Fruit fly (Drosophila melanogaster) whole organism, embryonic: Measurements from ENCODE around the gene Polr1D.

Source experiments
- Adf1 ChIP-seq: fragments of 200-800 bp; sonication (Bioruptor generic); IDR thresholded peaks from 2 replicates; pipeline ENCODE4 v1.3.6; 2022; ENCODE audit warnings: missing biosample characterization, missing genetic modification characterization
- Aef1 ChIP-seq: fragments of 200-800 bp; sonication (Bioruptor generic); IDR thresholded peaks from 3 replicates; pipeline ENCODE4 v1.3.6; 2022; ENCODE audit warnings: missing biosample characterization, missing genetic modification characterization
- CG1024 ChIP-seq: fragments of 200-800 bp; sonication (Bioruptor generic); IDR thresholded peaks from 2 replicates; pipeline ENCODE4 v1.3.6; 2022; ENCODE audit warnings: missing biosample characterization, missing genetic modification characterization
- CG10543 ChIP-seq: fragments of 200-800 bp; sonication (Bioruptor generic); optimal IDR thresholded peaks from 3 replicates; lab custom pipeline; 2017; ENCODE audit warnings: missing biosample characterization, mild to moderate bottlenecking, missing genetic modification characterization, moderate library complexity
- CG10565 ChIP-seq: fragments of 200-800 bp; sonication (Bioruptor generic); optimal IDR thresholded peaks from 3 replicates; lab custom pipeline; 2016; ENCODE audit warnings: missing biosample characterization, mild to moderate bottlenecking, missing genetic modification characterization
- CG11504 ChIP-seq: fragments of 200-800 bp; sonication (Bioruptor generic); optimal IDR thresholded peaks from 3 replicates; lab custom pipeline; 2019; ENCODE audit warnings: missing biosample characterization, mild to moderate bottlenecking, missing genetic modification characterization, moderate library complexity
- CG11696 ChIP-seq: fragments of 200-800 bp; sonication (Bioruptor generic); IDR thresholded peaks from 2 replicates; pipeline ENCODE4 v1.3.6; 2022; ENCODE audit warnings: missing biosample characterization, missing genetic modification characterization
- CG12299 ChIP-seq: fragments of 200-800 bp; sonication (Bioruptor generic); optimal IDR thresholded peaks from 2 replicates; lab custom pipeline; 2018; ENCODE audit warnings: missing biosample characterization, mild to moderate bottlenecking, missing genetic modification characterization
- CG12659 ChIP-seq: fragments of 200-800 bp; sonication (Bioruptor generic); optimal IDR thresholded peaks from 3 replicates; lab custom pipeline; 2017; ENCODE audit warnings: mild to moderate bottlenecking, missing biosample characterization, missing genetic modification reagents, missing genetic modification characterization
- CG2120 ChIP-seq: fragments of 200-800 bp; sonication (Bioruptor generic); optimal IDR thresholded peaks from 3 replicates; lab custom pipeline; 2016; ENCODE audit warnings: missing biosample characterization, missing genetic modification characterization
- CG3838 ChIP-seq: fragments of 200-800 bp; sonication (Bioruptor generic); optimal IDR thresholded peaks from 3 replicates; lab custom pipeline; 2016; ENCODE audit warnings: missing biosample characterization, missing genetic modification characterization
- CG7745 ChIP-seq: fragments of 200-800 bp; sonication (Bioruptor generic); optimal IDR thresholded peaks from 2 replicates; lab custom pipeline; 2018; ENCODE audit warnings: missing biosample characterization, mild to moderate bottlenecking, missing genetic modification characterization, moderate library complexity
- CG7786 ChIP-seq: fragments of 200-800 bp; sonication (Bioruptor generic); optimal IDR thresholded peaks from 2 replicates; lab custom pipeline; 2016; ENCODE audit warnings: missing biosample characterization, missing genetic modification characterization
- CG9932 ChIP-seq: fragments of 200-800 bp; sonication (Bioruptor generic); IDR thresholded peaks from 2 replicates; pipeline ENCODE4 v1.3.6; 2022; ENCODE audit warnings: missing biosample characterization, missing genetic modification characterization
- Dek ChIP-seq: fragments of 200-800 bp; sonication (Bioruptor generic); optimal IDR thresholded peaks from 3 replicates; lab custom pipeline; 2019; ENCODE audit warnings: missing biosample characterization, mild to moderate bottlenecking, missing genetic modification characterization, moderate library complexity
- Eip74EF ChIP-seq, 2 experiments: fragments of 200-800 bp in 1 of 2; fragments of >200 bp in 1 of 2; sonication (Bioruptor generic) in 1 of 2; optimal IDR thresholded peaks; 2 replicates each; lab custom pipeline; 2017 to 2019; ENCODE audit warnings: missing biosample characterization in 2 of 2, missing genetic modification characterization in 2 of 2, mild to moderate bottlenecking in 1 of 2, moderate library complexity in 1 of 2
- Ets65A ChIP-seq: fragments of 200-800 bp; sonication (Bioruptor generic); peaks from one replicate; lab custom pipeline; 2016; ENCODE audit warnings: missing biosample characterization, missing genetic modification characterization
- Fer3 ChIP-seq: fragments of 200-800 bp; sonication (Bioruptor generic); optimal IDR thresholded peaks from 2 replicates; lab custom pipeline; 2018; ENCODE audit warnings: missing biosample characterization, mild to moderate bottlenecking, missing genetic modification characterization, moderate library complexity
- H15 ChIP-seq: fragments of 200-800 bp; sonication (Bioruptor generic); IDR thresholded peaks from 3 replicates; pipeline ENCODE4 v1.3.6; 2022; ENCODE audit warnings: missing biosample characterization, missing genetic modification characterization
- HHEX ChIP-seq: fragments of 200-800 bp; sonication (Bioruptor generic); optimal IDR thresholded peaks from 3 replicates; lab custom pipeline; 2017; ENCODE audit warnings: missing biosample characterization, mild to moderate bottlenecking, missing genetic modification characterization, missing genetic modification reagents
- HLHmδ ChIP-seq: fragments of 200-800 bp; sonication (Bioruptor generic); optimal IDR thresholded peaks from 2 replicates; lab custom pipeline; 2018; ENCODE audit warnings: missing biosample characterization, mild to moderate bottlenecking, missing genetic modification characterization, moderate library complexity
- Meics ChIP-seq: fragments of 200-800 bp; sonication (Bioruptor generic); optimal IDR thresholded peaks from 2 replicates; lab custom pipeline; 2017; ENCODE audit warnings: missing biosample characterization, mild to moderate bottlenecking, missing genetic modification characterization
- NC2β ChIP-seq: fragments of 200-800 bp; sonication (Bioruptor generic); optimal IDR thresholded peaks from 2 replicates; lab custom pipeline; 2016; ENCODE audit warnings: missing biosample characterization, missing genetic modification characterization
- NFAT ChIP-seq: fragments of 200-800 bp; sonication (Bioruptor generic); IDR thresholded peaks from 2 replicates; pipeline ENCODE4 v1.3.6; 2022; ENCODE audit warnings: missing biosample characterization, missing genetic modification characterization
- Nf-YC ChIP-seq: fragments of 200-800 bp; optimal IDR thresholded peaks from 3 replicates; lab custom pipeline; 2019; ENCODE audit warnings: missing biosample characterization, mild to moderate bottlenecking, missing genetic modification characterization, moderate library complexity
- PHDP ChIP-seq: fragments of 200-800 bp; sonication (Bioruptor generic); optimal IDR thresholded peaks from 3 replicates; lab custom pipeline; 2018; ENCODE audit warnings: missing biosample characterization, mild to moderate bottlenecking, missing genetic modification characterization, moderate library complexity
- Ptx1 ChIP-seq: fragments of 200-800 bp; sonication (Bioruptor generic); IDR thresholded peaks from 2 replicates; pipeline ENCODE4 v1.3.6; 2022; ENCODE audit warnings: missing biosample characterization, missing genetic modification characterization
- Trl ChIP-seq, 3 experiments: fragments of >200 bp in 2 of 3; fragments of 200-800 bp in 1 of 3; sonication (Bioruptor generic) in 1 of 3; optimal IDR thresholded peaks; 2 replicates in 1 of 3; 3 replicates in 2 of 3; lab custom pipeline; 2016 to 2017; ENCODE audit warnings: missing biosample characterization in 1 of 3, missing genetic modification characterization in 1 of 3
- abd-A ChIP-seq: fragments of 200-800 bp; sonication (Bioruptor generic); optimal IDR thresholded peaks from 3 replicates; lab custom pipeline; 2019; ENCODE audit warnings: missing biosample characterization, mild to moderate bottlenecking, missing genetic modification characterization, moderate library complexity
- ac ChIP-seq: fragments of 200-800 bp; sonication (Bioruptor generic); optimal IDR thresholded peaks from 3 replicates; lab custom pipeline; 2017; ENCODE audit warnings: missing biosample characterization, mild to moderate bottlenecking, missing genetic modification characterization
- cad ChIP-seq: fragments of >200 bp; optimal IDR thresholded peaks from 2 replicates; lab custom pipeline; 2017; ENCODE audit warnings: missing biosample characterization, missing genetic modification characterization
- cas ChIP-seq: fragments of 200-800 bp; sonication (Bioruptor generic); IDR thresholded peaks from 2 replicates; pipeline ENCODE4 v1.3.6; 2022; ENCODE audit warnings: missing biosample characterization, missing genetic modification characterization
- chinmo ChIP-seq: fragments of 200-800 bp; sonication (Bioruptor generic); IDR thresholded peaks from 4 replicates; pipeline ENCODE4 v1.3.6; 2022; ENCODE audit warnings: missing biosample characterization, missing genetic modification characterization; ENCODE audit not compliant: partially characterized antibody
- chm ChIP-seq: fragments of 200-800 bp; sonication (Bioruptor generic); IDR thresholded peaks from 2 replicates; pipeline ENCODE4 v1.3.6; 2022; ENCODE audit warnings: missing biosample characterization, missing genetic modification characterization
- crol ChIP-seq: fragments of 200-800 bp; sonication (Bioruptor generic); IDR thresholded peaks from 2 replicates; pipeline ENCODE4 v1.3.6; 2022; ENCODE audit warnings: missing biosample characterization, missing genetic modification characterization
- cwo ChIP-seq: fragments of 200-800 bp; sonication (Bioruptor generic); optimal IDR thresholded peaks from 3 replicates; lab custom pipeline; 2017; ENCODE audit warnings: missing biosample characterization, missing genetic modification characterization, mild to moderate bottlenecking, moderate library complexity, missing genetic modification reagents
- dmrt99B ChIP-seq: fragments of 200-800 bp; sonication (Bioruptor generic); optimal IDR thresholded peaks from 2 replicates; lab custom pipeline; 2018; ENCODE audit warnings: missing biosample characterization, mild to moderate bottlenecking, missing genetic modification characterization, moderate library complexity
- gro ChIP-seq: fragments of 200-800 bp; sonication (Bioruptor generic); optimal IDR thresholded peaks from 2 replicates; lab custom pipeline; 2016; ENCODE audit warnings: missing biosample characterization, missing genetic modification characterization
- h ChIP-seq: fragments of >200 bp; optimal IDR thresholded peaks from 2 replicates; lab custom pipeline; 2017
- jing ChIP-seq: fragments of 200-800 bp; sonication (Bioruptor generic); optimal IDR thresholded peaks from 2 replicates; lab custom pipeline; 2018; ENCODE audit warnings: missing biosample characterization, mild to moderate bottlenecking, missing genetic modification characterization
- lola ChIP-seq, 3 experiments: fragments of >200 bp in 2 of 3; fragments of 200-800 bp in 1 of 3; sonication (Bioruptor generic) in 1 of 3; optimal IDR thresholded peaks; 2 replicates each; lab custom pipeline; 2017 to 2019; ENCODE audit warnings: missing biosample characterization in 3 of 3, missing genetic modification characterization in 3 of 3, mild to moderate bottlenecking in 1 of 3, moderate library complexity in 1 of 3
- mirr ChIP-seq: fragments of 200-800 bp; sonication (Bioruptor generic); optimal IDR thresholded peaks from 3 replicates; lab custom pipeline; 2018; ENCODE audit warnings: missing biosample characterization, mild to moderate bottlenecking, missing genetic modification characterization
- pros ChIP-seq: fragments of 200-800 bp; sonication (Bioruptor generic); optimal IDR thresholded peaks from 3 replicates; lab custom pipeline; 2019; ENCODE audit warnings: missing biosample characterization, mild to moderate bottlenecking, missing genetic modification characterization, moderate library complexity
- scrt ChIP-seq: fragments of 200-800 bp; sonication (Bioruptor generic); optimal IDR thresholded peaks from 2 replicates; lab custom pipeline; 2018; ENCODE audit warnings: missing biosample characterization, mild to moderate bottlenecking, missing genetic modification characterization, moderate library complexity
- sd ChIP-seq: fragments of 200-800 bp; sonication (Bioruptor generic); optimal IDR thresholded peaks from 3 replicates; lab custom pipeline; 2018; ENCODE audit warnings: missing biosample characterization, mild to moderate bottlenecking, missing genetic modification characterization, moderate library complexity
- seq ChIP-seq: fragments of 200-800 bp; sonication (Bioruptor generic); IDR thresholded peaks from 2 replicates; pipeline ENCODE4 v1.3.6; 2022; ENCODE audit warnings: missing biosample characterization, missing genetic modification characterization
- tap ChIP-seq: fragments of 200-800 bp; optimal IDR thresholded peaks from 3 replicates; lab custom pipeline; 2019; ENCODE audit warnings: missing biosample characterization, mild to moderate bottlenecking, missing genetic modification characterization, moderate library complexity
- tup ChIP-seq: fragments of 200-800 bp; sonication (Bioruptor generic); optimal IDR thresholded peaks from 2 replicates; lab custom pipeline; 2016; ENCODE audit warnings: missing biosample characterization, mild to moderate bottlenecking, missing genetic modification characterization, moderate library complexity
- zf30C ChIP-seq: fragments of 200-800 bp; sonication (Bioruptor generic); optimal IDR thresholded peaks from 3 replicates; lab custom pipeline; 2018; ENCODE audit warnings: missing biosample characterization, mild to moderate bottlenecking, missing genetic modification characterization

The Polr1D gene

dm6 chr2L:19134814-19135523, at the start of gene Polr1D (continued):
- TF ChIP-seq CG10543 (GFP tag; lab: Kevin White, UChicago), result peak; percentile 43
- 0 out of 2 replicates have a peak, but pooled peaks have one; percentile 30 for TF ChIP-seq chm (GFP tag; lab: Robert Waterston, UW)
- TF ChIP-seq chinmo (GFP tag; lab: Robert Waterston, UW), result peak; percentile 99
- no peak for TF ChIP-seq cas (GFP tag; lab: Robert Waterston, UW)
- no peak for TF ChIP-seq h (lab: Kevin White, UChicago)
- no peak for TF ChIP-seq H15 (GFP tag; lab: Robert Waterston, UW)
- TF ChIP-seq CG9932 (GFP tag; lab: Robert Waterston, UW), result no peak
- no peak for TF ChIP-seq NFAT (GFP tag; lab: Robert Waterston, UW)
- peak; percentile 35 for TF ChIP-seq CG12659
- TF ChIP-seq PHDP (tag; lab: Kevin White, UChicago), result peak; percentile 14
- no peak for TF ChIP-seq Aef1 (GFP tag; lab: Robert Waterston, UW)
- no peak for TF ChIP-seq Fer3
- TF ChIP-seq jing (GFP tag; lab: Kevin White, UChicago), result no peak
- TF ChIP-seq Ets65A (GFP tag; lab: Kevin White, UChicago), result no peak
- TF ChIP-seq Dek (tag; lab: Kevin White, UChicago), result no peak
- TF ChIP-seq mirr (GFP tag; lab: Kevin White, UChicago), result peak; percentile 76
- peak; percentile 3 for TF ChIP-seq Nf-YC
- peak; percentile 54 for TF ChIP-seq Adf1
- peak; percentile 99 for TF ChIP-seq pros (GFP tag; lab: Kevin White, UChicago)
- TF ChIP-seq tap (tag; lab: Kevin White, UChicago), result peak; percentile 59
- TF ChIP-seq CG7786 (GFP tag; lab: Kevin White, UChicago), result no peak
- TF ChIP-seq HLHmδ (GFP tag; lab: Kevin White, UChicago), result peak; percentile 93
- peak; percentile 76 to 85 for TF ChIP-seq Trl (optimal IDR thresholded peaks at IDR 0.05; lab: Kevin White, UChicago)
- TF ChIP-seq Trl (GFP tag; optimal IDR thresholded peaks at IDR 0.05; lab: Kevin White, UChicago), result no peak
- peak; percentile 43 for TF ChIP-seq CG11504 (tag; lab: Kevin White, UChicago)
- no peak for TF ChIP-seq HHEX (GFP tag; lab: Kevin White, UChicago)
- peak; percentile 54 for TF ChIP-seq CG12299
- TF ChIP-seq lola (GFP tag; optimal IDR thresholded peaks at IDR 0.05; lab: Kevin White, UChicago), result no peak
- no peak for TF ChIP-seq ac (GFP tag; lab: Kevin White, UChicago)
- no peak for TF ChIP-seq gro
- TF ChIP-seq cad (GFP tag; lab: Kevin White, UChicago), result peak; percentile 79
- no peak for TF ChIP-seq CG10565 (GFP tag; lab: Kevin White, UChicago)
- no peak for TF ChIP-seq Meics (GFP tag; lab: Kevin White, UChicago)
- peak; percentile 85 for TF ChIP-seq scrt (GFP tag; lab: Kevin White, UChicago)
- TF ChIP-seq seq (GFP tag; lab: Robert Waterston, UW), result peak; percentile 62
- TF ChIP-seq tup (GFP tag; lab: Kevin White, UChicago), result no peak
- TF ChIP-seq Ptx1, result 0 out of 2 replicates have a peak, but pooled peaks have one; percentile 35
- TF ChIP-seq CG3838 (GFP tag; lab: Kevin White, UChicago), result no peak
- peak; percentile 97 for TF ChIP-seq crol (GFP tag; lab: Robert Waterston, UW)
- TF ChIP-seq NC2β (GFP tag; lab: Kevin White, UChicago), result no peak
- TF ChIP-seq cwo (GFP tag; lab: Kevin White, UChicago), result peak; percentile 10
- 0 out of 2 replicates have a peak, but pooled peaks have one; percentile 17 for TF ChIP-seq CG11696 (GFP tag; lab: Robert Waterston, UW)
- TF ChIP-seq sd (tag; lab: Kevin White, UChicago), result peak; percentile 52
- no peak for TF ChIP-seq CG1024 (GFP tag; lab: Robert Waterston, UW)
- TF ChIP-seq CG7745, result no peak
- peak; percentile 2 for TF ChIP-seq CG2120 (GFP tag; lab: Kevin White, UChicago)
- TF ChIP-seq Eip74EF (GFP tag; optimal IDR thresholded peaks at IDR 0.05; lab: Kevin White, UChicago), result no peak
- TF ChIP-seq dmrt99B (tag; lab: Kevin White, UChicago), result peak; percentile 24
- peak; percentile 94 for TF ChIP-seq abd-A (tag; lab: Kevin White, UChicago)
- TF ChIP-seq zf30C (GFP tag; lab: Kevin White, UChicago), result no peak
